Worm (Caenorhabditis elegans) whole organism, L1 larva: ENCODE results near the gene Y82E9BL.12.
"Not testable (repeated sequence)": the region's sequence is repeated elsewhere in the genome, so short reads cannot be mapped to it uniquely, and the experiment has no call there.

Source experiments
- C16A3.4 ChIP-seq: fragments of 150-350 bp; optimal IDR thresholded peaks from 2 replicates; lab custom pipeline; 2014; ENCODE audit warnings: missing biosample characterization, missing genetic modification characterization
- F16B12.6 ChIP-seq: fragments of 150-350 bp; optimal IDR thresholded peaks from 2 replicates; lab custom pipeline; 2014; ENCODE audit warnings: missing biosample characterization, missing genetic modification characterization
- aly-2 ChIP-seq: fragments of 150-350 bp; optimal IDR thresholded peaks from 2 replicates; lab custom pipeline; 2014; ENCODE audit warnings: missing biosample characterization, missing genetic modification characterization
- ama-1 ChIP-seq: fragments of 150-350 bp; optimal IDR thresholded peaks from 2 replicates; lab custom pipeline; 2014
- blmp-1 ChIP-seq: fragments of 150-350 bp; optimal IDR thresholded peaks from 2 replicates; lab custom pipeline; 2014; ENCODE audit warnings: missing biosample characterization, missing genetic modification characterization
- ceh-8 ChIP-seq: fragments of 200-800 bp; sonication (Bioruptor generic); optimal IDR thresholded peaks from 2 replicates; lab custom pipeline; 2018; ENCODE audit warnings: mild to moderate bottlenecking, missing genetic modification characterization, moderate library complexity, missing compliant biosample characterization
- dpl-1 ChIP-seq, 3 experiments: fragments of 150-350 bp in 2 of 3; sonication (generic microtip) in 1 of 3; optimal IDR thresholded peaks; 2 replicates each; lab custom pipeline; 2014 to 2017; ENCODE audit warnings: missing biosample characterization in 3 of 3, missing genetic modification characterization in 3 of 3, missing genetic modification reagents in 3 of 3
- dsc-1 ChIP-seq: sonication (generic microtip); optimal IDR thresholded peaks from 2 replicates; lab custom pipeline; 2016; ENCODE audit warnings: mild to moderate bottlenecking, missing genetic modification characterization, missing compliant biosample characterization
- efl-1 ChIP-seq, 4 experiments: fragments of 150-350 bp; optimal IDR thresholded peaks in 3 of 4; peaks in 1 of 4; 1 replicate in 1 of 4; 2 replicates in 3 of 4; lab custom pipeline; 2014; ENCODE audit warnings: missing biosample characterization in 2 of 4, missing genetic modification characterization in 2 of 4, missing genetic modification reagents in 2 of 4
- egl-27 ChIP-seq, 2 experiments: fragments of 150-350 bp in 1 of 2; sonication (generic microtip); optimal IDR thresholded peaks; 3 replicates each; lab custom pipeline; 2017 to 2018; ENCODE audit warnings: missing biosample characterization in 2 of 2, missing genetic modification characterization in 2 of 2, missing genetic modification reagents in 2 of 2
- elt-2 ChIP-seq: sonication (generic microtip); optimal IDR thresholded peaks from 2 replicates; lab custom pipeline; 2016; ENCODE audit warnings: missing genetic modification characterization, mild to moderate bottlenecking, inconsistent platforms, missing compliant biosample characterization, missing genetic modification reagents
- fos-1 ChIP-seq: fragments of 150-350 bp; optimal IDR thresholded peaks from 2 replicates; lab custom pipeline; 2014; ENCODE audit warnings: missing biosample characterization, missing genetic modification characterization
- grh-1 ChIP-seq: fragments of 200-800 bp; sonication (Bioruptor generic); IDR thresholded peaks from 2 replicates; pipeline ENCODE4 v1.3.6; 2022; ENCODE audit warnings: missing genetic modification reagents, missing genetic modification characterization, missing compliant biosample characterization
- hlh-4 ChIP-seq: sonication (generic microtip); optimal IDR thresholded peaks from 2 replicates; lab custom pipeline; 2016; ENCODE audit warnings: mild to moderate bottlenecking, missing genetic modification characterization, missing compliant biosample characterization
- isw-1 ChIP-seq: fragments of 200-800 bp; sonication (Bioruptor generic); IDR thresholded peaks from 2 replicates; pipeline ENCODE4 v1.3.6; 2022; ENCODE audit warnings: missing genetic modification characterization, missing compliant biosample characterization
- lin-35 ChIP-seq, 2 experiments: fragments of 150-350 bp; optimal IDR thresholded peaks; 2 replicates each; lab custom pipeline; 2014; ENCODE audit warnings: missing biosample characterization in 2 of 2, missing genetic modification characterization in 2 of 2, missing genetic modification reagents in 2 of 2
- nhr-20 ChIP-seq: sonication (generic microtip); optimal IDR thresholded peaks from 2 replicates; lab custom pipeline; 2016; ENCODE audit warnings: mild to moderate bottlenecking, missing genetic modification characterization, missing compliant biosample characterization
- nhr-47 ChIP-seq: sonication (generic microtip); optimal IDR thresholded peaks from 2 replicates; lab custom pipeline; 2016; ENCODE audit warnings: mild to moderate bottlenecking, missing genetic modification characterization, moderate library complexity, missing compliant biosample characterization
- nhr-76 ChIP-seq: sonication (generic microtip); optimal IDR thresholded peaks from 2 replicates; lab custom pipeline; 2017; ENCODE audit warnings: missing biosample characterization, missing genetic modification characterization
- nhr-85 ChIP-seq: sonication (generic microtip); peaks from one replicate; lab custom pipeline; 2016; ENCODE audit warnings: missing genetic modification characterization, inconsistent platforms, missing compliant biosample characterization
- nhr-90 ChIP-seq: sonication (generic microtip); optimal IDR thresholded peaks from 2 replicates; lab custom pipeline; 2016; ENCODE audit warnings: mild to moderate bottlenecking, missing genetic modification characterization, missing compliant biosample characterization; ENCODE audit not compliant: poor library complexity
- pqm-1 ChIP-seq: sonication (generic microtip); optimal IDR thresholded peaks from 3 replicates; lab custom pipeline; 2017; ENCODE audit warnings: missing biosample characterization, missing genetic modification characterization
- sox-4 ChIP-seq: sonication (generic microtip); optimal IDR thresholded peaks from 2 replicates; lab custom pipeline; 2016; ENCODE audit warnings: missing genetic modification characterization, missing compliant biosample characterization
- sptf-1 ChIP-seq: fragments of 150-350 bp; optimal IDR thresholded peaks from 2 replicates; lab custom pipeline; 2014; ENCODE audit warnings: missing biosample characterization, missing genetic modification characterization
- sup-37 ChIP-seq: fragments of 200-800 bp; sonication (Bioruptor generic); optimal IDR thresholded peaks from 2 replicates; lab custom pipeline; 2018; ENCODE audit warnings: mild to moderate bottlenecking, missing genetic modification characterization, missing compliant biosample characterization
- unc-62 ChIP-seq: fragments of 150-350 bp; optimal IDR thresholded peaks from 2 replicates; lab custom pipeline; 2014; ENCODE audit warnings: missing biosample characterization, missing genetic modification reagents, missing genetic modification characterization
- unc-86 ChIP-seq: sonication (generic microtip); optimal IDR thresholded peaks from 2 replicates; lab custom pipeline; 2016; ENCODE audit warnings: missing genetic modification characterization, missing compliant biosample characterization

Y82E9BL.12 gene

ce11 chrIII:1308887-1309286 is at the start of gene Y82E9BL.12:
Gene Y82E9BL.12 (plus strand): TSS chrIII:1309187.
- TF ChIP-seq efl-1 (optimal IDR thresholded peaks at IDR 0.05; lab: Kevin White, UChicago), result no peak
- TF ChIP-seq efl-1 (GFP tag; optimal IDR thresholded peaks at IDR 0.05 in 1 of 2; lab: Kevin White, UChicago), result peak in 1 of 2 experiments; percentile 6
- TF ChIP-seq egl-27 (tag; optimal IDR thresholded peaks at IDR 0.05; lab: Kevin White, UChicago), result no peak

- not testable (repeated sequence) for TF ChIP-seq sptf-1, fos-1, nhr-90 (tag; lab: Kevin White, UChicago)
These were observed 45.3 kb upstream of the Y82E9BL.12 start, which contains the start of gene srz-9 for ce11 chrIII:1263692-1264091. Gene srz-9 (plus strand): TSS chrIII:1263992.

- not testable (repeated sequence) for TF ChIP-seq ama-1 (lab: Kevin White, UChicago); nhr-20 (tag; lab: Kevin White, UChicago); elt-2 (tag; lab: Kevin White, UChicago)
These were observed 42.2 kb upstream of the Y82E9BL.12 start, which contains the start of gene fbxa-151 for ce11 chrIII:1266799-1267198. Gene fbxa-151 (minus strand): TSS chrIII:1266899.

- TF ChIP-seq nhr-47 (tag; lab: Kevin White, UChicago), result no peak
- no peak for TF ChIP-seq hlh-4 (tag; lab: Kevin White, UChicago)
- TF ChIP-seq elt-2 (tag; lab: Kevin White, UChicago), result peak; percentile 16
These were observed 39.8 kb upstream of the Y82E9BL.12 start, which contains the start of gene fbxa-32 for ce11 chrIII:1269156-1269555. Gene fbxa-32 (minus strand): TSS chrIII:1269256.

ce11 chrIII:1271378-1271926 is 37.5 kb upstream of the Y82E9BL.12 start, which contains the start of gene fbxa-31:
Gene fbxa-31 (minus strand): TSS chrIII:1271428.
- TF ChIP-seq elt-2 (tag; lab: Kevin White, UChicago) (peak; percentile 24), sox-4 (tag; lab: Kevin White, UChicago) (no peak), nhr-76 (tag; lab: Kevin White, UChicago) (no peak), efl-1 (optimal IDR thresholded peaks at IDR 0.05; lab: Kevin White, UChicago) (no peak), efl-1 (GFP tag; optimal IDR thresholded peaks at IDR 0.05 in 1 of 2; lab: Kevin White, UChicago) (peak in 1 of 2 experiments; percentile 26), dpl-1 (GFP tag; optimal IDR thresholded peaks at IDR 0.05; lab: Kevin White, UChicago) (no peak), C16A3.4 (tag; lab: Kevin White, UChicago) (no peak), pqm-1 (tag; lab: Kevin White, UChicago) (no peak), lin-35 (GFP tag; optimal IDR thresholded peaks at IDR 0.05; lab: Kevin White, UChicago) (peak in 1 of 2 experiments; percentile 27), grh-1 (GFP tag; lab: Robert Waterston, UW) (no peak), blmp-1 (tag; lab: Kevin White, UChicago) (no peak), unc-86 (tag; lab: Kevin White, UChicago) (no peak)

- TF ChIP-seq blmp-1 (tag; lab: Kevin White, UChicago) (no peak), elt-2 (tag; lab: Kevin White, UChicago) (peak; percentile 8)
These were observed 35.2 kb upstream of the Y82E9BL.12 start, which contains the start of gene fbxa-29 for ce11 chrIII:1273655-1274328. Gene fbxa-29 (minus strand): TSS chrIII:1273705.

- TF ChIP-seq nhr-85, result no peak
- TF ChIP-seq nhr-90 (tag; lab: Kevin White, UChicago), result no peak
- TF ChIP-seq F16B12.6, result no peak
- no peak for TF ChIP-seq efl-1 (optimal IDR thresholded peaks at IDR 0.05; lab: Kevin White, UChicago)
- no peak for TF ChIP-seq efl-1 (GFP tag; optimal IDR thresholded peaks at IDR 0.05 in 1 of 2; lab: Kevin White, UChicago)
- TF ChIP-seq aly-2 (tag; lab: Kevin White, UChicago), result no peak
- TF ChIP-seq sox-4 (tag; lab: Kevin White, UChicago), result no peak
- no peak for TF ChIP-seq unc-62
- TF ChIP-seq isw-1 (GFP tag; lab: Robert Waterston, UW), result no peak
- TF ChIP-seq ceh-8 (GFP tag; lab: Kevin White, UChicago), result no peak
- no peak for TF ChIP-seq egl-27 (tag; optimal IDR thresholded peaks at IDR 0.05; lab: Kevin White, UChicago)
- TF ChIP-seq dsc-1 (tag; lab: Kevin White, UChicago), result no peak
- TF ChIP-seq sup-37 (GFP tag; lab: Kevin White, UChicago), result no peak
These were observed 33.5 kb upstream of the Y82E9BL.12 start, which contains the start of gene fbxa-30 for ce11 chrIII:1275513-1275912. Gene fbxa-30 (minus strand): TSS chrIII:1275613.
